Fruit fly (Drosophila melanogaster): ENCODE results near the gene CG34150.

CG34150 gene

DNA sequence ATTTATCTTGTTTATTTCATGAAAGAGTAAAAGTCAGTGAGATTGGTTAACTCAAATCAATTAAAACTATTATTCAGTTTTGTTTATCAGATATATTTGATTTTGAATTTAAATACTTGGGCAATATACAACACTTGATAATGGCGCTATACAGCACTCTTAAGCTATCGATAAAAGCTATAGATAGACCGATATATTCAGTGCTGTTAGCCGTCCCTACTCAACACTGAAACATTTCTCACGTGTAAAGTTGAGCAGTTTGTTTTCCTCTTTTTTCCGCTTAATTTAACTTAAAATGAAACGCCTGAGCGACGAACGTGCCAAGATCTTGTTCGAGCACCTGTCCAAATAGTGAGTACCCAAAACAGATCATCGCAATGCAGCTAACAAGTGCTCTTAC, 36.4 kb downstream of the CG34150 start, which contains the start of gene CG7006 (continued):
- TF ChIP-seq CG32532 (GFP tag; IDR thresholded peaks at IDR 0.05) (peak; percentile 70; the same call in 1 of the 2 replicates), CG3838 (GFP tag; optimal IDR thresholded peaks at IDR 0.05) (no peak), CG10267 (tag; optimal IDR thresholded peaks at IDR 0.05) (peak; percentile 100), CG1024 (GFP tag; IDR thresholded peaks at IDR 0.05) (no peak), H2.0 (GFP tag; IDR thresholded peaks at IDR 0.05) (peak; percentile 69), dysf (GFP tag; IDR thresholded peaks at IDR 0.05) (peak; percentile 51; the same call in 1 of the 3 replicates), CG31224 (GFP tag; IDR thresholded peaks at IDR 0.05) (peak; percentile 39; the same call in 1 of the 2 replicates), MESR4 (GFP tag; optimal IDR thresholded peaks at IDR 0.05) (peak; percentile 72), tap (tag; optimal IDR thresholded peaks at IDR 0.05) (no peak), CG7963 (GFP tag; IDR thresholded peaks at IDR 0.05; ENCODE audit: partially characterized antibody) (peak; percentile 28; the same call in 2 of the 3 replicates), CG4424 (GFP tag; optimal IDR thresholded peaks at IDR 0.05) (peak; percentile 65), MTF-1 (GFP tag; optimal IDR thresholded peaks at IDR 0.05; ENCODE audit: borderline replicate concordance) (no peak), org-1 (GFP tag; optimal IDR thresholded peaks at IDR 0.05) (no peak), BtbVII (GFP tag; optimal IDR thresholded peaks at IDR 0.05) (no peak), Camta (GFP tag; optimal IDR thresholded peaks at IDR 0.05) (peak; percentile 61), Drgx (GFP tag; IDR thresholded peaks at IDR 0.05) (no peak), CG17385 (GFP tag; optimal IDR thresholded peaks at IDR 0.05) (peak; percentile 63), CG10654 (GFP tag; optimal IDR thresholded peaks at IDR 0.05) (peak; percentile 76), CG1832 (GFP tag; optimal IDR thresholded peaks at IDR 0.05) (no peak), psq (GFP tag; optimal IDR thresholded peaks at IDR 0.05) (peak; percentile 8), D19B (GFP tag; optimal IDR thresholded peaks at IDR 0.05) (no peak), CG4328 (GFP tag; optimal IDR thresholded peaks at IDR 0.05) (peak; percentile 46), crc (GFP tag; optimal IDR thresholded peaks at IDR 0.05) (peak; percentile 5), Side (GFP tag; optimal IDR thresholded peaks at IDR 0.05) (peak; percentile 69), HLH4C (GFP tag; IDR thresholded peaks at IDR 0.05; ENCODE audit: partially characterized antibody) (peak; percentile 73), CG9727 (GFP tag; optimal IDR thresholded peaks at IDR 0.05) (peak; percentile 10), Doc2 (GFP tag; IDR thresholded peaks at IDR 0.05) (no peak), her (GFP tag; optimal IDR thresholded peaks at IDR 0.05) (peak; percentile 75), eyg (GFP tag; optimal IDR thresholded peaks at IDR 0.05) (peak; percentile 50), chinmo (GFP tag; IDR thresholded peaks at IDR 0.05; ENCODE audit: partially characterized antibody) (no peak; the same call in 3 of the 4 replicates), CG2889 (GFP tag; IDR thresholded peaks at IDR 0.05) (no peak), dmrt11E (tag; optimal IDR thresholded peaks at IDR 0.05) (peak; percentile 55), Blimp-1 (GFP tag; optimal IDR thresholded peaks at IDR 0.05) (no peak), ttk (GFP tag; IDR thresholded peaks at IDR 0.05) (peak; percentile 52), Ada2b (GFP tag; IDR thresholded peaks at IDR 0.05) (no peak), CG7987 (GFP tag; optimal IDR thresholded peaks at IDR 0.05) (peak; percentile 35), CG11560 (tag; IDR thresholded peaks at IDR 0.05) (peak; percentile 60; the same call in 2 of the 3 replicates), Trl (optimal IDR thresholded peaks at IDR 0.05) (no peak), Trl (GFP tag; optimal IDR thresholded peaks at IDR 0.05) (peak; percentile 82), onecut (GFP tag; IDR thresholded peaks at IDR 0.05) (no peak; the same call in 1 of the 2 replicates), CG6654 (GFP tag; optimal IDR thresholded peaks at IDR 0.05) (no peak), Dek (tag; optimal IDR thresholded peaks at IDR 0.05) (no peak), CG33557 (GFP tag; optimal IDR thresholded peaks at IDR 0.05) (no peak), ase (GFP tag; IDR thresholded peaks at IDR 0.05) (no peak), NC2α (GFP tag; optimal IDR thresholded peaks at IDR 0.05) (no peak), Atf6 (GFP tag; IDR thresholded peaks at IDR 0.05) (peak; percentile 52), gcm (GFP tag; optimal IDR thresholded peaks at IDR 0.05) (no peak), CG12744 (GFP tag; optimal IDR thresholded peaks at IDR 0.05) (peak; percentile 68), HLH3B (GFP tag; IDR thresholded peaks at IDR 0.05) (peak; percentile 65), CG6175 (GFP tag; IDR thresholded peaks at IDR 0.05) (peak; percentile 44; the same call in 1 of the 3 replicates), prd (optimal IDR thresholded peaks at IDR 0.05) (no peak), prd (GFP tag; IDR thresholded peaks at IDR 0.05) (peak; percentile 56; the same call in 2 of the 3 replicates)

Measured in whole organism, embryonic.